Worm (Caenorhabditis elegans) whole organism, midembryonic: ENCODE data around the gene T02D1.8.

Source experiments
- T22C8.4 ChIP-seq: fragments of 200-800 bp; sonication (Bioruptor generic); IDR thresholded peaks from 2 replicates; pipeline ENCODE4 v1.3.6; 2022; ENCODE audit warnings: missing genetic modification characterization, missing compliant biosample characterization
- med-1 ChIP-seq: sonication (generic microtip); optimal IDR thresholded peaks from 2 replicates; lab custom pipeline; 2017; ENCODE audit warnings: missing genetic modification characterization, mild to moderate bottlenecking, missing compliant biosample characterization, antibody characterized with exemption, missing genetic modification reagents; ENCODE audit not compliant: insufficient read depth

DNA sequence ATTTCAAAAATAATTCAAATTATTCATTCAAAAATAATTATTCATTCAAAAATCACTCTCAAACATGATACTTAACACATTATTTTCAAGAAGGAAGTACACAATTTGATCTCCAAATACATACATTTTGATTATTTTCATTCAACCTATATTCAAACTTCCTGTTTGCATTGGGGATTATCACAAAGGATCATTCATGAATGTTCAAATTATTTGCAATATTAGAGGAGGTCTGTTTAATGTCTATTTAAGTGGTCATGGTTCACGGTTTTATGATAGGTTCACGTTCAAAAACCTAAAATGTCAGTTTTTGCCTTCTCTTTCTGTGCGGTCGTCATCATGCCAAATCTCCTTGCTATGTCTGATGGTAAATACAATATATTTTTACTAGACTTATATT lies 26.1 kb downstream of the T02D1.8 start, which contains the start of gene clec-202:
- TF ChIP-seq med-1 (GFP tag; lab: Kevin White, UChicago) (no peak), T22C8.4 (no peak)
